Worm (Caenorhabditis elegans): Measurements from ENCODE around the gene C18H9.1.

DNA sequence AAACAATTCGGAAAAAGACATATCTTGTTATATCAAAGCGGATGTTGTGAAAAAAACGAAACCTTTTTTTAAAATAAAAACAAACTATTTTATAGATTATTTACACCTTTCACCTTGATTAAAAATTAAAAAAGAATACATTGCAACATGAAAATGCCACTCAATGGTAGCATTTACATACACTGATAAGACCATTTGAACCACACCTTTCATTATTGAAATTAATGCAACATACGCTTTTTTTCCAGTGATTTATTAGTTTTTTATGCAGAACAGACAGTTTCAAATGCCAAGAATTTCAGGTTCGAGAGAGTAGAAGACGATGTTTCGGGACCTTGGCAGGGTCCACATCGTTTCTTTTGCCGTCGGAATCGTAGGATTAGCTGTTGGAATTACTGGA is 32.3 kb upstream of the C18H9.1 start, which contains the start of gene T19D12.1:
- TF ChIP-seq ama-1 (optimal IDR thresholded peaks at IDR 0.05), result no peak
- no peak for TF ChIP-seq ceh-13 (GFP tag; optimal IDR thresholded peaks at IDR 0.05)
- TF ChIP-seq hmg-4 (GFP tag; optimal IDR thresholded peaks at IDR 0.05), result no peak
- no peak for TF ChIP-seq B0310.2 (tag; optimal IDR thresholded peaks at IDR 0.05)
- TF ChIP-seq sea-1 (GFP tag; conservative IDR thresholded peaks at IDR 0.05), result no peak
- no peak for TF ChIP-seq ets-7 (tag; optimal IDR thresholded peaks at IDR 0.05)
- TF ChIP-seq tra-4 (tag; optimal IDR thresholded peaks at IDR 0.05), result no peak
- no peak for TF ChIP-seq F13C5.2 (tag; optimal IDR thresholded peaks at IDR 0.05)
- TF ChIP-seq flt-1 (GFP tag; IDR thresholded peaks at IDR 0.05), result no peak
- no peak for TF ChIP-seq tbx-37 (GFP tag; conservative IDR thresholded peaks at IDR 0.05)
- TF ChIP-seq aly-1 (tag; optimal IDR thresholded peaks at IDR 0.05), result no peak
- no peak for TF ChIP-seq tbx-11 (GFP tag; IDR thresholded peaks at IDR 0.05)

All from whole organism, early embryonic.